Fruit fly (Drosophila melanogaster): ENCODE data around the gene CG5953.

Gene CG5953

dm6 chr2L:16526015-16526518 is 6.6 kb downstream of the CG5953 start (continued):
- TF ChIP-seq CG32532 (GFP tag; IDR thresholded peaks at IDR 0.05) (peak; percentile 58), CG7357 (GFP tag; IDR thresholded peaks at IDR 0.05) (no peak), gsb (GFP tag; IDR thresholded peaks at IDR 0.05) (no peak), CG30431 (GFP tag; optimal IDR thresholded peaks at IDR 0.05) (no peak), CG6254 (GFP tag; optimal IDR thresholded peaks at IDR 0.05) (peak; percentile 38), Mes4 (GFP tag; optimal IDR thresholded peaks at IDR 0.05) (no peak), CG17912 (GFP tag; optimal IDR thresholded peaks at IDR 0.05) (no peak), CG15601 (tag; optimal IDR thresholded peaks at IDR 0.05) (no peak), CG10462 (GFP tag; optimal IDR thresholded peaks at IDR 0.05) (no peak), Dip3 (GFP tag; optimal IDR thresholded peaks at IDR 0.05) (no peak), Sry-β (GFP tag; optimal IDR thresholded peaks at IDR 0.05) (peak; percentile 17), kah (GFP tag; optimal IDR thresholded peaks at IDR 0.05) (peak; percentile 43), CG11504 (tag; optimal IDR thresholded peaks at IDR 0.05) (peak; percentile 14), repo (GFP tag; optimal IDR thresholded peaks at IDR 0.05) (no peak), crc (GFP tag; optimal IDR thresholded peaks at IDR 0.05) (no peak), H2.0 (GFP tag; IDR thresholded peaks at IDR 0.05) (no peak), sisA (GFP tag; IDR thresholded peaks at IDR 0.05) (no peak), mirr (GFP tag; optimal IDR thresholded peaks at IDR 0.05) (peak; percentile 84), cas (GFP tag; IDR thresholded peaks at IDR 0.05) (no peak), luna (GFP tag; optimal IDR thresholded peaks at IDR 0.05) (no peak), Optix (GFP tag; IDR thresholded peaks at IDR 0.05) (no peak), oc (tag; optimal IDR thresholded peaks at IDR 0.05) (peak; percentile 60), D19A (tag; optimal IDR thresholded peaks at IDR 0.05) (peak; percentile 56), CG12942 (GFP tag; optimal IDR thresholded peaks at IDR 0.05) (no peak), CG9609 (GFP tag; optimal IDR thresholded peaks at IDR 0.05) (peak; percentile 3), CG18764 (GFP tag; optimal IDR thresholded peaks at IDR 0.05) (no peak), cg (GFP tag; optimal IDR thresholded peaks at IDR 0.05) (peak; percentile 95), lmd (GFP tag; IDR thresholded peaks at IDR 0.05) (0 out of 2 replicates have a peak, but pooled peaks have one; percentile 10), Doc2 (GFP tag; IDR thresholded peaks at IDR 0.05) (no peak), dpn (GFP tag; optimal IDR thresholded peaks at IDR 0.05) (no peak), slp2 (GFP tag; optimal IDR thresholded peaks at IDR 0.05) (no peak), hbn (GFP tag; IDR thresholded peaks at IDR 0.05; ENCODE audit: partially characterized antibody) (no peak), HHEX (GFP tag; optimal IDR thresholded peaks at IDR 0.05) (peak; percentile 32), Atf-2 (GFP tag; optimal IDR thresholded peaks at IDR 0.05) (no peak), CG11398 (GFP tag; optimal IDR thresholded peaks at IDR 0.05) (no peak), CG8281 (tag; optimal IDR thresholded peaks at IDR 0.05) (no peak), CG2889 (GFP tag; IDR thresholded peaks at IDR 0.05) (no peak), CG3726 (GFP tag; IDR thresholded peaks at IDR 0.05) (no peak), Ptx1 (GFP tag; IDR thresholded peaks at IDR 0.05) (0 out of 2 replicates have a peak, but pooled peaks have one; percentile 21), TFAM (GFP tag; optimal IDR thresholded peaks at IDR 0.05) (no peak), tap (tag; optimal IDR thresholded peaks at IDR 0.05) (peak; percentile 8), CG9727 (GFP tag; optimal IDR thresholded peaks at IDR 0.05) (peak; percentile 25), CG11093 (GFP tag; IDR thresholded peaks at IDR 0.05) (no peak), CG13123 (GFP tag; optimal IDR thresholded peaks at IDR 0.05) (no peak), Hsf (GFP tag; optimal IDR thresholded peaks at IDR 0.05) (no peak), maf-S (GFP tag; optimal IDR thresholded peaks at IDR 0.05) (peak; percentile 3), PHDP (tag; optimal IDR thresholded peaks at IDR 0.05) (peak; percentile 15), HLH54F (GFP tag; optimal IDR thresholded peaks at IDR 0.05) (no peak), CG16779 (GFP tag; IDR thresholded peaks at IDR 0.05) (no peak), zen (tag; optimal IDR thresholded peaks at IDR 0.05) (no peak), lov (optimal IDR thresholded peaks at IDR 0.05) (no peak), lov (GFP tag; IDR thresholded peaks at IDR 0.05) (no peak)
